Worm (Caenorhabditis elegans): Measurements from ENCODE around the gene ttr-37.
A peak's percentile ranks its signal among the peaks of the same experiment; 100 is the strongest.

ttr-37 gene

ce11 chrX:1337009-1337408 is at the start of gene ttr-37:
ttr-37 (minus strand) TSS chrX:1337175.
- TF ChIP-seq lsy-12 (tag; optimal IDR thresholded peaks at IDR 0.05) (no peak), jun-1 (tag; optimal IDR thresholded peaks at IDR 0.05) (peak; percentile 29), nfya-1 (tag; optimal IDR thresholded peaks at IDR 0.05; ENCODE audit: insufficient read depth) (peak; percentile 6), snpc-4 (tag; optimal IDR thresholded peaks at IDR 0.05) (no peak), pqm-1 (tag; optimal IDR thresholded peaks at IDR 0.05) (peak; percentile 96), unc-62 (GFP tag; optimal IDR thresholded peaks at IDR 0.05) (no peak), nhr-23 (tag; optimal IDR thresholded peaks at IDR 0.05) (no peak), eor-1 (tag; optimal IDR thresholded peaks at IDR 0.05) (no peak), elt-1 (tag; optimal IDR thresholded peaks at IDR 0.05) (no peak), ceh-82 (tag; optimal IDR thresholded peaks at IDR 0.05) (no peak), elt-2 (tag; optimal IDR thresholded peaks at IDR 0.05) (peak; percentile 97), pha-4 (tag; optimal IDR thresholded peaks at IDR 0.05) (peak; percentile 65), nhr-237 (tag; optimal IDR thresholded peaks at IDR 0.05) (no peak)

ce11 chrX:1384538-1384937 is 47.6 kb upstream of the ttr-37 start, which contains the start of gene F56C3.8:
F56C3.8 (minus strand) TSS chrX:1384638.
- TF ChIP-seq fos-1 (tag; optimal IDR thresholded peaks at IDR 0.05) (no peak), fkh-10 (GFP tag; optimal IDR thresholded peaks at IDR 0.05) (no peak), ZK546.5 (tag; optimal IDR thresholded peaks at IDR 0.05) (no peak), hmg-11 (tag; optimal IDR thresholded peaks at IDR 0.05) (no peak), sea-2 (GFP tag; optimal IDR thresholded peaks at IDR 0.05) (no peak), nhr-28 (tag; optimal IDR thresholded peaks at IDR 0.05) (no peak), mdl-1 (tag; optimal IDR thresholded peaks at IDR 0.05) (no peak), nhr-23 (tag; optimal IDR thresholded peaks at IDR 0.05) (no peak), nhr-25 (tag; optimal IDR thresholded peaks at IDR 0.05) (no peak), R02D3.7 (tag; optimal IDR thresholded peaks at IDR 0.05) (no peak), tbx-2 (tag; optimal IDR thresholded peaks at IDR 0.05) (no peak), pha-4 (tag; optimal IDR thresholded peaks at IDR 0.05) (no peak), lin-15B (tag; optimal IDR thresholded peaks at IDR 0.05) (no peak), snpc-4 (tag; optimal IDR thresholded peaks at IDR 0.05) (no peak), nhr-67 (tag; optimal IDR thresholded peaks at IDR 0.05) (no peak)

DNA sequence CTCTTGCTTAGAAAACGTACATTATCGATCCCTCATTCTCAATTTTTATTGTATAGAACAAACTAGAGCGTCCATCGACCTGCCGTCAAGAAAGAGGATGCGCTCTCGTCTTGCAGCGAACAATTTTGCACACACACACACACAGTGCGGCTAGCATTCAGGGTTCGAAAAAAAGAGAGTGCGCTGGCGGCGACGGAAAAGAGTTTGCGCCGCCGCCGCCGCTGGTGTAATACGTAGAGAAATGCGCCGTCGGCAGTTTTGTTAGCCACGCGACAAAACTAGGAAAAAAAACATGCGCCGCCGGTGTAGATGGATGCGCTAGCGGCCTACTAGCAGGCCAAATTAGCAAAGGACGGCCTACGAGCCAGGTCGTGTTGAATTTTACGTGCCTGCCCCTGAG is 46.6 kb upstream of the ttr-37 start:
- TF ChIP-seq ama-1 (optimal IDR thresholded peaks at IDR 0.05) (no peak), egl-5 (tag; optimal IDR thresholded peaks at IDR 0.05) (no peak), nfya-1 (tag; optimal IDR thresholded peaks at IDR 0.05; ENCODE audit: insufficient read depth) (no peak), nhr-12 (tag; optimal IDR thresholded peaks at IDR 0.05) (no peak), ceh-28 (tag; optimal IDR thresholded peaks at IDR 0.05) (no peak), R02D3.7 (tag; optimal IDR thresholded peaks at IDR 0.05) (no peak), jun-1 (tag; optimal IDR thresholded peaks at IDR 0.05) (no peak), mdl-1 (tag; optimal IDR thresholded peaks at IDR 0.05) (no peak), unc-62 (GFP tag; optimal IDR thresholded peaks at IDR 0.05) (no peak), nhr-23 (tag; optimal IDR thresholded peaks at IDR 0.05) (no peak)

- TF ChIP-seq egl-5 (tag; optimal IDR thresholded peaks at IDR 0.05) (no peak), elt-3 (tag; optimal IDR thresholded peaks at IDR 0.05) (no peak), unc-39 (tag; optimal IDR thresholded peaks at IDR 0.05) (no peak), R02D3.7 (tag; optimal IDR thresholded peaks at IDR 0.05) (no peak), egl-27 (tag; optimal IDR thresholded peaks at IDR 0.05) (no peak), tbx-2 (tag; optimal IDR thresholded peaks at IDR 0.05) (no peak), fkh-2 (tag; optimal IDR thresholded peaks at IDR 0.05) (no peak), zag-1 (tag; optimal IDR thresholded peaks at IDR 0.05) (no peak)
Measured at ce11 chrX:1381565-1381964, 44.6 kb upstream of the ttr-37 start, which contains the start of gene F56C3.10. F56C3.10 (minus strand) TSS chrX:1381665.

DNA sequence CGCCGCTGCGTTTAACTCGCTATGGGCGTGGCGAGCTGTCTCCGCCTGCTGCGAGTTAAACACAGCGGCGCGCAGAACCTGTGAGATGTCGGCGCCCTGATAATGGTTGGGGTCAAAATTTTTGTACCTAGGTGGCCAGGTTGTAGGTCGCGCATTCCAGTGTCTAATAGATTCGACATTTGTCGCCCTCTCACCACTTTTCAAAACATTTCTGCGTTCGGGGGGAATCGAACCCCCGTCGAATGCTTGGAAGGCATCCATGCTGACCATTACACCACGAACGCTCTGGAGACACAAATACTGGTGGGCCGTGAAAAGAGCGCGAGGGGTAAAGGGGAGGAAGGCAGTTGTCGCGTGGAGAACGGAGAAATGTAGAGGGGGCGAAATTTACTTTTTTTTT is 42.4 kb upstream of the ttr-37 start:
- TF ChIP-seq nhr-77 (tag; optimal IDR thresholded peaks at IDR 0.05): peak; percentile 16
- no peak for TF ChIP-seq fkh-2 (tag; optimal IDR thresholded peaks at IDR 0.05)
- TF ChIP-seq mml-1 (tag; optimal IDR thresholded peaks at IDR 0.05): no peak
- TF ChIP-seq ceh-82 (tag; optimal IDR thresholded peaks at IDR 0.05): no peak
- TF ChIP-seq nhr-237 (tag; optimal IDR thresholded peaks at IDR 0.05): no peak
- no peak for TF ChIP-seq R02D3.7 (tag; optimal IDR thresholded peaks at IDR 0.05)
- peak; percentile 2 for TF ChIP-seq lsy-12 (tag; optimal IDR thresholded peaks at IDR 0.05)
- peak; percentile 53 for TF ChIP-seq pha-4 (tag; optimal IDR thresholded peaks at IDR 0.05)
- no peak for TF ChIP-seq lin-39 (tag; optimal IDR thresholded peaks at IDR 0.05)
- no peak for TF ChIP-seq lin-15B (tag; optimal IDR thresholded peaks at IDR 0.05)
- TF ChIP-seq hmg-11 (tag; optimal IDR thresholded peaks at IDR 0.05): peak; percentile 90
- no peak for TF ChIP-seq pqm-1 (tag; optimal IDR thresholded peaks at IDR 0.05)
- no peak for TF ChIP-seq ama-1 (optimal IDR thresholded peaks at IDR 0.05)
- TF ChIP-seq nhr-67 (tag; optimal IDR thresholded peaks at IDR 0.05): no peak
- no peak for TF ChIP-seq egl-27 (tag; optimal IDR thresholded peaks at IDR 0.05)
- TF ChIP-seq tbx-2 (tag; optimal IDR thresholded peaks at IDR 0.05): peak; percentile 81
- no peak for TF ChIP-seq elt-1 (tag; optimal IDR thresholded peaks at IDR 0.05)
- no peak for TF ChIP-seq daf-12 (tag; optimal IDR thresholded peaks at IDR 0.05)
- no peak for TF ChIP-seq elt-3 (tag; optimal IDR thresholded peaks at IDR 0.05)
- TF ChIP-seq fkh-10 (GFP tag; optimal IDR thresholded peaks at IDR 0.05): no peak
- no peak for TF ChIP-seq nhr-76 (tag; optimal IDR thresholded peaks at IDR 0.05)
- TF ChIP-seq nhr-11 (tag; optimal IDR thresholded peaks at IDR 0.05): no peak
- no peak for TF ChIP-seq nhr-12 (tag; optimal IDR thresholded peaks at IDR 0.05)
- no peak for TF ChIP-seq unc-39 (tag; optimal IDR thresholded peaks at IDR 0.05)
- no peak for TF ChIP-seq mdl-1 (tag; optimal IDR thresholded peaks at IDR 0.05)
- TF ChIP-seq nhr-43 (tag; optimal IDR thresholded peaks at IDR 0.05; ENCODE audit: poor library complexity, severe bottlenecking): peak; percentile 76
- peak; percentile 48 for TF ChIP-seq egl-5 (tag; optimal IDR thresholded peaks at IDR 0.05)
- no peak for TF ChIP-seq sea-2 (GFP tag; optimal IDR thresholded peaks at IDR 0.05)
- no peak for TF ChIP-seq ztf-4 (tag; optimal IDR thresholded peaks at IDR 0.05)
